Worm (Caenorhabditis elegans) whole organism, late embryonic: ENCODE measurements around the gene lsy-27.

Experiments
- ama-1 ChIP-seq: fragments of 150-350 bp; optimal IDR thresholded peaks from 2 replicates; lab custom pipeline; 2014
- hlh-8 ChIP-seq: sonication (generic microtip); optimal IDR thresholded peaks from 2 replicates; lab custom pipeline; 2016; ENCODE audit warnings: missing genotype, missing genetic modification characterization, missing compliant biosample characterization
- pqm-1 ChIP-seq: sonication (generic microtip); optimal IDR thresholded peaks from 2 replicates; lab custom pipeline; 2016; ENCODE audit warnings: missing genetic modification characterization, missing compliant biosample characterization

DNA sequence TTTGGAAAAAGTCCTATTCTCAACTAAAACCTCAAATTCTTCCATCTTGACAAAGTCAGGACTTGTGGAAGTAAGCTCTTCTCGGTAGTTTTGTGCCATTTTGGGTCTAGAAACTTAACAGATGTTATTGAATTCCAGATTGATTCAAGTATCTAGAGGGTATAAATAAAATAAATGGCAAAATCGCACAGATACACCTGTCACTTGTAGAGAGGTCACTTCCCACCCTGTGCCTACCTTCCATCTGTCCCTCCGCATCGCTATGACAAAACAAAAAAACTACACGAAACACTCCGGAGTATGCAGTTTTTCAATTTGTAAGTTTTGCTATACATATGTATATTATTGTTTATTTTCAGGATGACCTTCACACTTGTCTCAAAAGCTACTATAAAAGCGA is 29.9 kb upstream of the lsy-27 start, which contains the start of gene Y20C6A.4:
- no peak for TF ChIP-seq ama-1
- no peak for TF ChIP-seq pqm-1 (tag; lab: Kevin White, UChicago)
- TF ChIP-seq hlh-8 (tag; lab: Kevin White, UChicago), result no peak
